Fruit fly (Drosophila melanogaster): Measurements from ENCODE around the gene Bmcp.

dm6 chr3L:11728147-11728546 lies 7.4 kb downstream of the Bmcp start, which contains the start of gene sunn:
- no peak for TF ChIP-seq CTCF (optimal IDR thresholded peaks at IDR 0.05)
- TF ChIP-seq CG8478 (optimal IDR thresholded peaks at IDR 0.05) = no peak
